Fruit fly (Drosophila melanogaster): Measurements from ENCODE around the gene CG5707.

The CG5707 gene

DNA sequence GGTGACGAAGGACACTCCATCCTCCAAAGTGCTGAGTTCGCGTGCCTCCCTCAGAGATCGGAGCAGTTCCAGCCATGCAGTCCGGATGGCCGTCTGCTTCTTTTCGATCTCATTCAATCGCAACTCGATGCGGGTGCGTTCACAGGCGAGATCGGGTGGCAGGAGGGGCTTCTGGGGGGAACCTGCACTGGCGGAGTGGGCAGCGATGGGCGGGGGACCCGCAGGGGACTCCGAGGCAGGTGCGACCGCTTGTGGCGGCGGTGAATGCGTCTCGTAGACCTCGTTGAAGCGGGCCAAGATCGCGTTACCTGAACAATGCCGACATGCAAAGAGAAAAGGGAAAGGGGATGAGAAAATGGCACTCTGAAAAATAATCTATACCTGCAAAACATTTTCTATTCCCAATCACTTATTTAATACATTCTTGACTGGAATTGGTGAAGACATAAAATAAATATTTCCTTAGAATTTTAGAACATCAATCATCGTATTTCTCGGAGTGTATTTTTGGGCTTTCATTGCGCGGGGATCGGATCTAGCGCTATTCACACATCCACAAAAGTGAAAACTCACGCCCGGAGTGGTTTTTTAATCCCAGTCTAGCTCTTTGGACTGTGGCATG, 33.2 kb downstream of the CG5707 start (continued):
- TF ChIP-seq NK7.1 (GFP tag; optimal IDR thresholded peaks at IDR 0.05) (no peak), CG32772 (GFP tag; IDR thresholded peaks at IDR 0.05) (peak; percentile 32; the same call in 1 of the 2 replicates), Atf3 (GFP tag; optimal IDR thresholded peaks at IDR 0.05) (no peak), CG10147 (GFP tag; optimal IDR thresholded peaks at IDR 0.05) (no peak), seq (GFP tag; IDR thresholded peaks at IDR 0.05) (no peak), ab (GFP tag; optimal IDR thresholded peaks at IDR 0.05) (no peak), CG9817 (tag; optimal IDR thresholded peaks at IDR 0.05) (no peak), eve (GFP tag; optimal IDR thresholded peaks at IDR 0.05) (no peak), Ravus (GFP tag; IDR thresholded peaks at IDR 0.05) (no peak), dati (GFP tag; IDR thresholded peaks at IDR 0.05) (no peak), B-H2 (GFP tag; optimal IDR thresholded peaks at IDR 0.05) (no peak), shn (GFP tag; optimal IDR thresholded peaks at IDR 0.05) (no peak), CG3838 (GFP tag; optimal IDR thresholded peaks at IDR 0.05) (no peak), CG12155 (GFP tag; optimal IDR thresholded peaks at IDR 0.05) (peak; percentile 4), Bgb (GFP tag; IDR thresholded peaks at IDR 0.05; ENCODE audit: partially characterized antibody) (no peak), sna (GFP tag; IDR thresholded peaks at IDR 0.05; ENCODE audit: partially characterized antibody) (no peak), CG33557 (GFP tag; optimal IDR thresholded peaks at IDR 0.05) (peak; percentile 65), CG31441 (GFP tag; IDR thresholded peaks at IDR 0.05) (peak; percentile 76), danr (GFP tag; IDR thresholded peaks at IDR 0.05) (no peak), Abd-B (GFP tag; optimal IDR thresholded peaks at IDR 0.05) (peak; percentile 20), pita (GFP tag; optimal IDR thresholded peaks at IDR 0.05) (no peak), Hmr (GFP tag; optimal IDR thresholded peaks at IDR 0.05) (no peak), CG17612 (GFP tag; IDR thresholded peaks at IDR 0.05) (no peak), grau (tag; optimal IDR thresholded peaks at IDR 0.05) (peak; percentile 46), CHES-1-like (GFP tag; optimal IDR thresholded peaks at IDR 0.05) (no peak), gt (GFP tag; IDR thresholded peaks at IDR 0.05) (no peak), CG17802 (tag; optimal IDR thresholded peaks at IDR 0.05) (peak; percentile 31), usp (GFP tag; optimal IDR thresholded peaks at IDR 0.05) (no peak), CG10274 (GFP tag; optimal IDR thresholded peaks at IDR 0.05) (no peak), Dfd (GFP tag; optimal IDR thresholded peaks at IDR 0.05) (no peak), zfh2 (GFP tag; optimal IDR thresholded peaks at IDR 0.05) (no peak), CG2129 (GFP tag; IDR thresholded peaks at IDR 0.05; ENCODE audit: partially characterized antibody) (no peak), fru (optimal IDR thresholded peaks at IDR 0.05) (no peak), Blimp-1 (GFP tag; optimal IDR thresholded peaks at IDR 0.05) (peak; percentile 96), Opbp (GFP tag; IDR thresholded peaks at IDR 0.05; ENCODE audit: partially characterized antibody) (no peak), CG30403 (GFP tag; optimal IDR thresholded peaks at IDR 0.05) (peak; percentile 41), ara (GFP tag; IDR thresholded peaks at IDR 0.05) (peak; percentile 59; the same call in 1 of the 2 replicates), HHEX (GFP tag; optimal IDR thresholded peaks at IDR 0.05) (no peak), CG10565 (GFP tag; optimal IDR thresholded peaks at IDR 0.05) (no peak), ap (GFP tag; IDR thresholded peaks at IDR 0.05) (no peak), Gug (GFP tag; IDR thresholded peaks at IDR 0.05) (no peak), CG12104 (GFP tag; optimal IDR thresholded peaks at IDR 0.05) (peak; percentile 14), CG2199 (GFP tag; IDR thresholded peaks at IDR 0.05) (no peak), wek (GFP tag; optimal IDR thresholded peaks at IDR 0.05) (no peak), CG15514 (GFP tag; optimal IDR thresholded peaks at IDR 0.05) (no peak), dimm (GFP tag; IDR thresholded peaks at IDR 0.05) (no peak), dpn (GFP tag; optimal IDR thresholded peaks at IDR 0.05) (peak in 1 of 2 experiments; percentile 59), CG11398 (GFP tag; optimal IDR thresholded peaks at IDR 0.05) (no peak), CG1647 (GFP tag; optimal IDR thresholded peaks at IDR 0.05) (no peak), cad (GFP tag; optimal IDR thresholded peaks at IDR 0.05) (no peak), lola (GFP tag; optimal IDR thresholded peaks at IDR 0.05) (peak in 1 of 3 experiments; percentile 69)
